Fruit fly (Drosophila melanogaster) whole organism, adult: ENCODE results near the gene CG8630.

Source experiments
- CG12768 ChIP-seq: fragments of 200-800 bp; sonication (Bioruptor generic); optimal IDR thresholded peaks from 2 replicates; lab custom pipeline; 2017; ENCODE audit warnings: missing biosample characterization, missing genetic modification characterization, mild to moderate bottlenecking, moderate library complexity, missing genetic modification reagents
- CG14711 ChIP-seq: fragments of 200-800 bp; sonication (Bioruptor generic); optimal IDR thresholded peaks from 2 replicates; lab custom pipeline; 2018; ENCODE audit warnings: missing biosample characterization, mild to moderate bottlenecking, missing genetic modification characterization, moderate library complexity
- CG1620 ChIP-seq: fragments of 200-800 bp; sonication (Bioruptor generic); optimal IDR thresholded peaks from 2 replicates; lab custom pipeline; 2016; ENCODE audit warnings: missing biosample characterization, missing genetic modification characterization
- CG33017 ChIP-seq: fragments of 200-800 bp; sonication (Bioruptor generic); optimal IDR thresholded peaks from 2 replicates; lab custom pipeline; 2018; ENCODE audit warnings: missing biosample characterization, mild to moderate bottlenecking, missing genetic modification characterization, moderate library complexity
- CG7045 ChIP-seq: fragments of 200-800 bp; sonication (Bioruptor generic); optimal IDR thresholded peaks from 2 replicates; lab custom pipeline; 2017; ENCODE audit warnings: missing biosample characterization, mild to moderate bottlenecking, missing genetic modification characterization
- CG7101 ChIP-seq: fragments of 200-800 bp; sonication (Bioruptor generic); optimal IDR thresholded peaks from 2 replicates; lab custom pipeline; 2018; ENCODE audit warnings: missing biosample characterization, mild to moderate bottlenecking, missing genetic modification characterization, moderate library complexity
- Crg-1 ChIP-seq: fragments of 200-800 bp; sonication (Bioruptor generic); optimal IDR thresholded peaks from 2 replicates; lab custom pipeline; 2016; ENCODE audit warnings: missing biosample characterization, missing genetic modification characterization
- Mnt ChIP-seq: fragments of 200-800 bp; sonication (Bioruptor generic); optimal IDR thresholded peaks from 2 replicates; lab custom pipeline; 2016; ENCODE audit warnings: missing biosample characterization, mild to moderate bottlenecking, missing genetic modification characterization
- bab1 ChIP-seq: fragments of 200-800 bp; sonication (Bioruptor generic); optimal IDR thresholded peaks from 3 replicates; lab custom pipeline; 2019; ENCODE audit warnings: missing biosample characterization, mild to moderate bottlenecking, missing genetic modification characterization, moderate library complexity
- cnc ChIP-seq, 2 experiments: fragments of >200 bp; optimal IDR thresholded peaks; 2 replicates each; lab custom pipeline; 2017
- kay ChIP-seq: fragments of 200-800 bp; sonication (Bioruptor generic); peaks from one replicate; lab custom pipeline; 2016; ENCODE audit warnings: missing biosample characterization, missing genetic modification characterization, borderline replicate concordance
- pad ChIP-seq: fragments of 200-800 bp; sonication (Bioruptor generic); optimal IDR thresholded peaks from 3 replicates; lab custom pipeline; 2017; ENCODE audit warnings: missing biosample characterization, missing genetic modification characterization, mild to moderate bottlenecking, moderate library complexity, missing genetic modification reagents
- tj ChIP-seq: fragments of 200-800 bp; sonication (Bioruptor generic); optimal IDR thresholded peaks from 3 replicates; lab custom pipeline; 2017; ENCODE audit warnings: missing biosample characterization, mild to moderate bottlenecking, missing genetic modification characterization, moderate library complexity
- toe ChIP-seq: fragments of 200-800 bp; sonication (Bioruptor generic); optimal IDR thresholded peaks from 2 replicates; lab custom pipeline; 2016; ENCODE audit warnings: missing biosample characterization, missing genetic modification characterization

DNA sequence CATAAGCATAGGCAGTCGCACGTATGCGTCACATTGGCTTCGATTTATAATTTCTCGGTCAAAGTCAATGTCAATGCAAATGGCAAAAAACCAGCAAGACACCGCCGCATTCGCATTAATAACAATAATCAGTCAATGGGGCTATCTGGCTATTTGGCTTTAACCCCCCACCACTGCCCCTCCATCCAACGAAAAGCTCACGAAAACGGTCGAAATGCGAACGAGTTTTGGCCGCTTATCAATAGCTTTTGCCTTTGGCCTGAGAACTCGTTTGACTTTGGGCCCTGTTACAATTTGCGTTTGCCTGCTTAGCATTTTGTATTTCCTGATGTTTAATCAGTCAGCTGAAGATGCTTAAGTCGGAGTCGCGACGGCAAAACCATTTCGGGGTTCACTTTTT is 6.1 kb upstream of the CG8630 start:
- TF ChIP-seq bab1 (GFP tag; lab: Kevin White, UChicago) (no peak), CG7045 (GFP tag; lab: Kevin White, UChicago) (no peak), CG14711 (no peak), kay (no peak), Mnt (GFP tag; lab: Kevin White, UChicago) (no peak), CG7101 (tag; lab: Kevin White, UChicago) (no peak), toe (no peak), Crg-1 (GFP tag; lab: Kevin White, UChicago) (no peak), pad (no peak), CG1620 (no peak), CG12768 (GFP tag; lab: Kevin White, UChicago) (no peak), tj (GFP tag; lab: Kevin White, UChicago) (no peak), cnc (optimal IDR thresholded peaks at IDR 0.05; lab: Kevin White, UChicago) (no peak), CG33017 (tag; lab: Kevin White, UChicago) (no peak)
